Worm (Caenorhabditis elegans) whole organism, late embryonic: ENCODE measurements around the gene C23H3.2.

ENCODE experiments used
- C08G9.2 ChIP-seq: sonication (generic microtip); optimal IDR thresholded peaks from 2 replicates; lab custom pipeline; 2016; ENCODE audit warnings: mild to moderate bottlenecking, missing genetic modification characterization, moderate library complexity, missing compliant biosample characterization
- C38D4.7 ChIP-seq: fragments of 200-800 bp; sonication (Bioruptor generic); optimal IDR thresholded peaks from 2 replicates; lab custom pipeline; 2018; ENCODE audit warnings: mild to moderate bottlenecking, missing genetic modification characterization, moderate library complexity, missing compliant biosample characterization
- F13H6.1 ChIP-seq: sonication (generic microtip); optimal IDR thresholded peaks from 2 replicates; lab custom pipeline; 2016; ENCODE audit warnings: missing genetic modification characterization, missing compliant biosample characterization
- K02D7.2 ChIP-seq: sonication (generic microtip); optimal IDR thresholded peaks from 2 replicates; lab custom pipeline; 2017; ENCODE audit warnings: mild to moderate bottlenecking, missing genetic modification characterization, missing compliant biosample characterization
- K09A11.1 ChIP-seq: sonication (generic microtip); optimal IDR thresholded peaks from 2 replicates; lab custom pipeline; 2017; ENCODE audit warnings: antibody characterized with exemption, mild to moderate bottlenecking, missing genetic modification characterization, missing compliant biosample characterization; ENCODE audit not compliant: insufficient read depth
- T23F11.4 ChIP-seq: fragments of 200-800 bp; sonication (Bioruptor generic); optimal IDR thresholded peaks from 2 replicates; lab custom pipeline; 2018; ENCODE audit warnings: mild to moderate bottlenecking, missing genetic modification characterization, missing compliant biosample characterization
- ahr-1 ChIP-seq: sonication (generic microtip); optimal IDR thresholded peaks from 2 replicates; lab custom pipeline; 2016; ENCODE audit warnings: missing genetic modification characterization, missing compliant biosample characterization
- ama-1 ChIP-seq: fragments of 150-350 bp; optimal IDR thresholded peaks from 2 replicates; lab custom pipeline; 2014
- ceh-14 ChIP-seq: sonication (generic microtip); optimal IDR thresholded peaks from 2 replicates; lab custom pipeline; 2016; ENCODE audit warnings: missing genotype, missing genetic modification characterization, missing compliant biosample characterization
- ceh-18 ChIP-seq: sonication (generic microtip); optimal IDR thresholded peaks from 2 replicates; lab custom pipeline; 2016; ENCODE audit warnings: missing genetic modification characterization, missing compliant biosample characterization
- ceh-19 ChIP-seq: fragments of 200-800 bp; sonication (Bioruptor generic); optimal IDR thresholded peaks from 2 replicates; lab custom pipeline; 2018; ENCODE audit warnings: mild to moderate bottlenecking, missing genetic modification characterization, missing compliant biosample characterization
- ceh-22 ChIP-seq: sonication (generic microtip); optimal IDR thresholded peaks from 2 replicates; lab custom pipeline; 2017; ENCODE audit warnings: missing biosample characterization, missing genetic modification characterization
- ceh-24 ChIP-seq: sonication (generic microtip); optimal IDR thresholded peaks from 2 replicates; lab custom pipeline; 2016; ENCODE audit warnings: mild to moderate bottlenecking, missing genetic modification characterization, missing compliant biosample characterization
- ceh-30 ChIP-seq: fragments of 150-350 bp; optimal IDR thresholded peaks from 2 replicates; lab custom pipeline; 2014; ENCODE audit warnings: missing biosample characterization, missing genetic modification characterization
- ceh-31 ChIP-seq: sonication (generic microtip); optimal IDR thresholded peaks from 2 replicates; lab custom pipeline; 2016; ENCODE audit warnings: missing genetic modification characterization, missing compliant biosample characterization
- ceh-34 ChIP-seq: sonication (generic microtip); optimal IDR thresholded peaks from 2 replicates; lab custom pipeline; 2016; ENCODE audit warnings: mild to moderate bottlenecking, missing genetic modification characterization, missing compliant biosample characterization
- ceh-45 ChIP-seq: fragments of 200-800 bp; sonication (Bioruptor generic); IDR thresholded peaks from 2 replicates; pipeline ENCODE4 v1.3.6; 2022; ENCODE audit warnings: missing genetic modification reagents, missing genetic modification characterization, missing compliant biosample characterization
- ceh-48 ChIP-seq: sonication (generic microtip); optimal IDR thresholded peaks from 2 replicates; lab custom pipeline; 2016; ENCODE audit warnings: missing genetic modification characterization, inconsistent platforms, missing compliant biosample characterization
- ceh-6 ChIP-seq: fragments of 200-800 bp; sonication (Bioruptor generic); optimal IDR thresholded peaks from 2 replicates; lab custom pipeline; 2018; ENCODE audit warnings: mild to moderate bottlenecking, missing genetic modification characterization, missing compliant biosample characterization
- ceh-9 ChIP-seq: sonication (generic microtip); optimal IDR thresholded peaks from 2 replicates; lab custom pipeline; 2016; ENCODE audit warnings: mild to moderate bottlenecking, missing genetic modification characterization, inconsistent platforms, missing compliant biosample characterization
- dmd-4 ChIP-seq: sonication (generic microtip); optimal IDR thresholded peaks from 2 replicates; lab custom pipeline; 2016; ENCODE audit warnings: borderline replicate concordance, missing genetic modification characterization, missing compliant biosample characterization
- dve-1 ChIP-seq: sonication (generic microtip); optimal IDR thresholded peaks from 2 replicates; lab custom pipeline; 2017; ENCODE audit warnings: antibody characterized with exemption, mild to moderate bottlenecking, missing genetic modification characterization, missing compliant biosample characterization
- elt-2 ChIP-seq: sonication (generic microtip); optimal IDR thresholded peaks from 2 replicates; lab custom pipeline; 2016; ENCODE audit warnings: missing genetic modification reagents, missing genetic modification characterization, missing compliant biosample characterization
- eyg-1 ChIP-seq: sonication (generic microtip); optimal IDR thresholded peaks from 2 replicates; lab custom pipeline; 2016; ENCODE audit warnings: missing genotype, missing genetic modification characterization, missing compliant biosample characterization
- fax-1 ChIP-seq: sonication (generic microtip); optimal IDR thresholded peaks from 2 replicates; lab custom pipeline; 2016; ENCODE audit warnings: missing genotype, missing genetic modification characterization, missing compliant biosample characterization
- gmeb-2 ChIP-seq: sonication (generic microtip); optimal IDR thresholded peaks from 2 replicates; lab custom pipeline; 2016; ENCODE audit warnings: missing genetic modification characterization, inconsistent platforms, missing compliant biosample characterization
- hlh-15 ChIP-seq: sonication (generic microtip); optimal IDR thresholded peaks from 2 replicates; lab custom pipeline; 2016; ENCODE audit warnings: missing genetic modification characterization, missing compliant biosample characterization
- hlh-30 ChIP-seq: sonication (generic microtip); optimal IDR thresholded peaks from 2 replicates; lab custom pipeline; 2017; ENCODE audit warnings: antibody characterized with exemption, missing genetic modification characterization, missing compliant biosample characterization; ENCODE audit not compliant: insufficient read depth
- hlh-6 ChIP-seq: sonication (generic microtip); optimal IDR thresholded peaks from 2 replicates; lab custom pipeline; 2016; ENCODE audit warnings: missing genotype, missing genetic modification characterization, missing compliant biosample characterization
- hlh-8 ChIP-seq: sonication (generic microtip); optimal IDR thresholded peaks from 2 replicates; lab custom pipeline; 2016; ENCODE audit warnings: missing genotype, missing genetic modification characterization, missing compliant biosample characterization
- lim-6 ChIP-seq: sonication (generic microtip); optimal IDR thresholded peaks from 2 replicates; lab custom pipeline; 2016; ENCODE audit warnings: missing genetic modification characterization, missing compliant biosample characterization
- madf-2 ChIP-seq: sonication (generic microtip); optimal IDR thresholded peaks from 2 replicates; lab custom pipeline; 2017; ENCODE audit warnings: missing genetic modification characterization, missing compliant biosample characterization
- nfya-1 ChIP-seq: sonication (generic microtip); optimal IDR thresholded peaks from 2 replicates; lab custom pipeline; 2017; ENCODE audit warnings: missing genetic modification characterization, mild to moderate bottlenecking, missing compliant biosample characterization, antibody characterized with exemption, moderate library complexity
- nhr-232 ChIP-seq: sonication (generic microtip); optimal IDR thresholded peaks from 2 replicates; lab custom pipeline; 2016; ENCODE audit warnings: missing genetic modification characterization, missing compliant biosample characterization
- odd-2 ChIP-seq: sonication (generic microtip); optimal IDR thresholded peaks from 2 replicates; lab custom pipeline; 2017; ENCODE audit warnings: antibody characterized with exemption, mild to moderate bottlenecking, missing genetic modification characterization, missing compliant biosample characterization
- pat-9 ChIP-seq: fragments of 200-800 bp; sonication (Bioruptor generic); optimal IDR thresholded peaks from 2 replicates; lab custom pipeline; 2018; ENCODE audit warnings: mild to moderate bottlenecking, missing genetic modification characterization, moderate library complexity, missing compliant biosample characterization
- pha-2 ChIP-seq: sonication (generic microtip); optimal IDR thresholded peaks from 2 replicates; lab custom pipeline; 2017; ENCODE audit warnings: mild to moderate bottlenecking, missing genetic modification characterization, missing compliant biosample characterization
- pha-4 ChIP-seq: fragments of 150-350 bp; optimal IDR thresholded peaks from 2 replicates; lab custom pipeline; 2018; ENCODE audit warnings: missing biosample characterization, missing genetic modification reagents, missing genetic modification characterization
- pqm-1 ChIP-seq: sonication (generic microtip); optimal IDR thresholded peaks from 2 replicates; lab custom pipeline; 2016; ENCODE audit warnings: missing genetic modification characterization, missing compliant biosample characterization
- pros-1 ChIP-seq: fragments of 150-350 bp; optimal IDR thresholded peaks from 2 replicates; lab custom pipeline; 2014; ENCODE audit warnings: missing biosample characterization, missing genetic modification reagents, missing genetic modification characterization
- ref-2 ChIP-seq: sonication (generic microtip); optimal IDR thresholded peaks from 2 replicates; lab custom pipeline; 2016; ENCODE audit warnings: missing genetic modification characterization, missing compliant biosample characterization
- sox-2 ChIP-seq: fragments of 200-800 bp; sonication (Bioruptor generic); IDR thresholded peaks from 2 replicates; pipeline ENCODE4 v1.3.6; 2022; ENCODE audit warnings: missing genetic modification reagents, missing genetic modification characterization, missing compliant biosample characterization
- syd-9 ChIP-seq: sonication (generic microtip); optimal IDR thresholded peaks from 2 replicates; lab custom pipeline; 2016; ENCODE audit warnings: mild to moderate bottlenecking, missing genetic modification characterization, moderate library complexity, missing compliant biosample characterization
- tbx-7 ChIP-seq: sonication (generic microtip); optimal IDR thresholded peaks from 2 replicates; lab custom pipeline; 2016; ENCODE audit warnings: missing genotype, missing genetic modification characterization, missing compliant biosample characterization
- ttx-3 ChIP-seq: sonication (generic microtip); optimal IDR thresholded peaks from 2 replicates; lab custom pipeline; 2016; ENCODE audit warnings: missing genetic modification reagents, missing genetic modification characterization, missing compliant biosample characterization
- unc-3 ChIP-seq, 2 experiments: fragments of 200-800 bp in 1 of 2; sonication (Bioruptor generic) in 1 of 2; sonication (generic microtip) in 1 of 2; conservative IDR thresholded peaks in 1 of 2; optimal IDR thresholded peaks in 1 of 2; 2 replicates each; pipeline versions ENCODE4 v1.3.6 to Lab custom; 2016 to 2022; ENCODE audit warnings: missing compliant biosample characterization in 2 of 2, missing genetic modification characterization in 2 of 2, missing genetic modification reagents in 1 of 2
- unc-42 ChIP-seq: sonication (generic microtip); optimal IDR thresholded peaks from 2 replicates; lab custom pipeline; 2016; ENCODE audit warnings: missing genotype, missing genetic modification characterization, missing compliant biosample characterization
- unc-86 ChIP-seq: sonication (generic microtip); optimal IDR thresholded peaks from 2 replicates; lab custom pipeline; 2016; ENCODE audit warnings: missing genetic modification characterization, missing compliant biosample characterization
- zip-5 ChIP-seq: sonication (generic microtip); optimal IDR thresholded peaks from 2 replicates; lab custom pipeline; 2016; ENCODE audit warnings: missing genetic modification characterization, missing compliant biosample characterization

The C23H3.2 gene

ce11 chrII:66322-66721, 5.2 kb downstream of the C23H3.2 start (continued):
- TF ChIP-seq dmd-4 (tag; lab: Kevin White, UChicago) = no peak
- peak; percentile 34 for TF ChIP-seq ceh-18
- peak; percentile 83 for TF ChIP-seq pros-1
- no peak for TF ChIP-seq ceh-45 (GFP tag; lab: Robert Waterston, UW)
- no peak for TF ChIP-seq ceh-6 (GFP tag; lab: Kevin White, UChicago)
- TF ChIP-seq ref-2 (tag; lab: Kevin White, UChicago) = peak; percentile 92
- TF ChIP-seq pqm-1 (tag; lab: Kevin White, UChicago) = peak; percentile 3
- TF ChIP-seq syd-9 (tag; lab: Kevin White, UChicago) = peak; percentile 17
- peak; percentile 46 for TF ChIP-seq madf-2 (tag; lab: Kevin White, UChicago)
- TF ChIP-seq pha-2 (tag; lab: Kevin White, UChicago) = peak; percentile 1
- no peak for TF ChIP-seq zip-5 (tag; lab: Kevin White, UChicago)
- TF ChIP-seq K09A11.1 (tag; lab: Kevin White, UChicago) = no peak
- TF ChIP-seq elt-2 (tag; lab: Kevin White, UChicago) = peak; percentile 39
- no peak for TF ChIP-seq ceh-24
- no peak for TF ChIP-seq ama-1 (lab: Kevin White, UChicago)
- peak; percentile 76 for TF ChIP-seq hlh-8 (tag; lab: Kevin White, UChicago)
- TF ChIP-seq ceh-30 (tag; lab: Kevin White, UChicago) = peak; percentile 63
- no peak for TF ChIP-seq ceh-9 (tag; lab: Kevin White, UChicago)
- TF ChIP-seq fax-1 (tag; lab: Kevin White, UChicago) = no peak
- TF ChIP-seq ahr-1 (tag; lab: Kevin White, UChicago) = no peak
- TF ChIP-seq hlh-30 (tag; lab: Kevin White, UChicago) = peak; percentile 84
- TF ChIP-seq sox-2 (GFP tag; lab: Robert Waterston, UW) = peak; percentile 67
- TF ChIP-seq gmeb-2 (tag; lab: Kevin White, UChicago) = no peak
- TF ChIP-seq ceh-34 (tag; lab: Kevin White, UChicago) = peak; percentile 63
- TF ChIP-seq hlh-6 (tag; lab: Kevin White, UChicago) = no peak
- TF ChIP-seq unc-3 (GFP tag; conservative IDR thresholded peaks at IDR 0.05; lab: Robert Waterston, UW) = no peak
- TF ChIP-seq unc-3 (tag; optimal IDR thresholded peaks at IDR 0.05; lab: Kevin White, UChicago) = no peak
- TF ChIP-seq ceh-19 (GFP tag; lab: Kevin White, UChicago) = no peak
- TF ChIP-seq unc-42 (tag; lab: Kevin White, UChicago) = peak; percentile 13
- no peak for TF ChIP-seq hlh-15 (tag; lab: Kevin White, UChicago)
- no peak for TF ChIP-seq odd-2 (tag; lab: Kevin White, UChicago)
- TF ChIP-seq T23F11.4 = no peak
- TF ChIP-seq pat-9 (tag; lab: Kevin White, UChicago) = no peak
- peak; percentile 38 for TF ChIP-seq tbx-7 (tag; lab: Kevin White, UChicago)
- TF ChIP-seq ceh-22 (tag; lab: Kevin White, UChicago) = no peak
- TF ChIP-seq unc-86 (tag; lab: Kevin White, UChicago) = no peak
- TF ChIP-seq lim-6 (tag; lab: Kevin White, UChicago) = no peak
- TF ChIP-seq C08G9.2 = no peak
- TF ChIP-seq ceh-14 = no peak
- TF ChIP-seq nfya-1 = peak; percentile 48
- TF ChIP-seq ceh-48 (tag; lab: Kevin White, UChicago) = no peak
- TF ChIP-seq K02D7.2 (tag; lab: Kevin White, UChicago) = no peak
- no peak for TF ChIP-seq F13H6.1 (tag; lab: Kevin White, UChicago)
- TF ChIP-seq pha-4 (tag; lab: Kevin White, UChicago) = no peak
- TF ChIP-seq ttx-3 (tag; lab: Kevin White, UChicago) = no peak
- peak; percentile 79 for TF ChIP-seq ceh-31
- peak; percentile 84 for TF ChIP-seq eyg-1 (tag; lab: Kevin White, UChicago)
- no peak for TF ChIP-seq C38D4.7 (GFP tag; lab: Kevin White, UChicago)
- TF ChIP-seq nhr-232 (tag; lab: Kevin White, UChicago) = no peak
- TF ChIP-seq dve-1 (tag; lab: Kevin White, UChicago) = peak; percentile 31
